Fruit fly (Drosophila melanogaster): ENCODE measurements around the gene ergic53.

ergic53 gene

dm6 chr3L:8575844-8576842 is 41.4 kb downstream of the ergic53 start, which contains the start of the genes CG6638 and CG43078 (continued):
- TF ChIP-seq CG12155 (GFP tag; optimal IDR thresholded peaks at IDR 0.05): peak; percentile 99
- TF ChIP-seq Dfd (GFP tag; optimal IDR thresholded peaks at IDR 0.05): no peak
- no peak for TF ChIP-seq Doc3 (GFP tag; IDR thresholded peaks at IDR 0.05; ENCODE audit: partially characterized antibody)
- TF ChIP-seq hkb (optimal IDR thresholded peaks at IDR 0.05): no peak
- no peak for TF ChIP-seq hkb (GFP tag; IDR thresholded peaks at IDR 0.05)
- peak; percentile 48 for TF ChIP-seq CG8290 (GFP tag; optimal IDR thresholded peaks at IDR 0.05)
- no peak for TF ChIP-seq CG8290 (tag; optimal IDR thresholded peaks at IDR 0.05)
- TF ChIP-seq onecut (GFP tag; IDR thresholded peaks at IDR 0.05): peak; percentile 78
- TF ChIP-seq emc (GFP tag; optimal IDR thresholded peaks at IDR 0.05): no peak
- TF ChIP-seq CG7357 (GFP tag; IDR thresholded peaks at IDR 0.05): no peak
- no peak for TF ChIP-seq bsh (GFP tag; optimal IDR thresholded peaks at IDR 0.05)
- no peak for TF ChIP-seq TFAM (GFP tag; optimal IDR thresholded peaks at IDR 0.05)
- TF ChIP-seq dan (GFP tag; IDR thresholded peaks at IDR 0.05): no peak
- no peak for TF ChIP-seq Ada2b (GFP tag; IDR thresholded peaks at IDR 0.05)
- no peak for TF ChIP-seq cato (GFP tag; optimal IDR thresholded peaks at IDR 0.05; ENCODE audit: borderline replicate concordance)
- TF ChIP-seq mam (GFP tag; optimal IDR thresholded peaks at IDR 0.05): no peak
- no peak for TF ChIP-seq Hr78 (GFP tag; optimal IDR thresholded peaks at IDR 0.05)
- TF ChIP-seq trh (GFP tag; optimal IDR thresholded peaks at IDR 0.05): no peak
- no peak for TF ChIP-seq HLH54F (GFP tag; optimal IDR thresholded peaks at IDR 0.05)
- TF ChIP-seq CTCF (GFP tag; optimal IDR thresholded peaks at IDR 0.05): no peak
- no peak for TF ChIP-seq nerfin-1 (tag; optimal IDR thresholded peaks at IDR 0.05)
- TF ChIP-seq MESR4 (GFP tag; optimal IDR thresholded peaks at IDR 0.05): peak; percentile 67
- TF ChIP-seq Stat92E (GFP tag; optimal IDR thresholded peaks at IDR 0.05): no peak
- TF ChIP-seq CG3838 (GFP tag; optimal IDR thresholded peaks at IDR 0.05): no peak
- no peak for TF ChIP-seq chinmo (GFP tag; IDR thresholded peaks at IDR 0.05; ENCODE audit: partially characterized antibody)
- TF ChIP-seq D (optimal IDR thresholded peaks at IDR 0.05): no peak
- TF ChIP-seq D (GFP tag; optimal IDR thresholded peaks at IDR 0.05): no peak
- TF ChIP-seq ham (GFP tag; IDR thresholded peaks at IDR 0.05): no peak
- TF ChIP-seq HLH3B (GFP tag; IDR thresholded peaks at IDR 0.05): no peak
- peak in 1 of 2 experiments; percentile 12 for TF ChIP-seq dpn (GFP tag; optimal IDR thresholded peaks at IDR 0.05)
- no peak for TF ChIP-seq tll (GFP tag; optimal IDR thresholded peaks at IDR 0.05)
- TF ChIP-seq Lim3 (GFP tag; IDR thresholded peaks at IDR 0.05): no peak
- no peak for TF ChIP-seq CG8089 (GFP tag; optimal IDR thresholded peaks at IDR 0.05)
- TF ChIP-seq hb (GFP tag; IDR thresholded peaks at IDR 0.05; ENCODE audit: partially characterized antibody): no peak
- no peak for TF ChIP-seq C15 (GFP tag; IDR thresholded peaks at IDR 0.05)
- no peak for TF ChIP-seq exex (tag; optimal IDR thresholded peaks at IDR 0.05)
- TF ChIP-seq usp (GFP tag; optimal IDR thresholded peaks at IDR 0.05): no peak
- TF ChIP-seq CG15479 (GFP tag; optimal IDR thresholded peaks at IDR 0.05): no peak
- no peak for TF ChIP-seq CG3726 (GFP tag; IDR thresholded peaks at IDR 0.05)
- no peak for TF ChIP-seq zf30C (GFP tag; optimal IDR thresholded peaks at IDR 0.05)
- TF ChIP-seq CG7987 (GFP tag; optimal IDR thresholded peaks at IDR 0.05): no peak
- TF ChIP-seq pnt (GFP tag; optimal IDR thresholded peaks at IDR 0.05): no peak
- no peak for TF ChIP-seq CG7556 (GFP tag; optimal IDR thresholded peaks at IDR 0.05)
- TF ChIP-seq CG12744 (GFP tag; optimal IDR thresholded peaks at IDR 0.05): no peak
- no peak for TF ChIP-seq ftz-f1 (GFP tag; optimal IDR thresholded peaks at IDR 0.05)
- TF ChIP-seq bowl (GFP tag; IDR thresholded peaks at IDR 0.05): no peak
- TF ChIP-seq CG13287 (GFP tag; IDR thresholded peaks at IDR 0.05; ENCODE audit: partially characterized antibody): 0 out of 2 replicates have a peak, but pooled peaks have one; percentile 9
- TF ChIP-seq dm (GFP tag; optimal IDR thresholded peaks at IDR 0.05): no peak
- TF ChIP-seq CG16779 (GFP tag; IDR thresholded peaks at IDR 0.05): no peak
- no peak for TF ChIP-seq CG43689 (GFP tag; IDR thresholded peaks at IDR 0.05)

All from whole organism, embryonic.